Fruit fly (Drosophila melanogaster): ENCODE measurements around the gene Mur89F.

Gene Mur89F

dm6 chr3R:17121277-17121676 lies 80.7 kb downstream of the Mur89F start, which contains the start of gene CG42779:
Gene CG42779, plus strand, starts transcription at chr3R:17121577.
- TF ChIP-seq dmrt93B (GFP tag; optimal IDR thresholded peaks at IDR 0.05) (no peak), Dif (GFP tag; optimal IDR thresholded peaks at IDR 0.05; ENCODE audit: partially characterized antibody) (no peak), Sp1 (GFP tag; optimal IDR thresholded peaks at IDR 0.05) (no peak), h (GFP tag; optimal IDR thresholded peaks at IDR 0.05) (no peak), OdsH (GFP tag; optimal IDR thresholded peaks at IDR 0.05) (no peak), rgr (GFP tag; optimal IDR thresholded peaks at IDR 0.05) (no peak), ey (GFP tag; optimal IDR thresholded peaks at IDR 0.05) (no peak), CG9705 (GFP tag; optimal IDR thresholded peaks at IDR 0.05) (no peak), dl (GFP tag; optimal IDR thresholded peaks at IDR 0.05; ENCODE audit: insufficient read depth in 1 of 2, partially characterized antibody in 2 of 2) (no peak), Abd-B (GFP tag; optimal IDR thresholded peaks at IDR 0.05) (no peak), pan (optimal IDR thresholded peaks at IDR 0.05) (no peak), psq (GFP tag; optimal IDR thresholded peaks at IDR 0.05) (no peak), lola (GFP tag; optimal IDR thresholded peaks at IDR 0.05) (no peak), Jra (GFP tag; optimal IDR thresholded peaks at IDR 0.05) (no peak), CrebA (GFP tag; optimal IDR thresholded peaks at IDR 0.05; ENCODE audit: borderline replicate concordance) (no peak), HLH106 (tag; optimal IDR thresholded peaks at IDR 0.05) (no peak), jim (GFP tag; optimal IDR thresholded peaks at IDR 0.05) (no peak)

dm6 chr3R:17120165-17120564 lies 81.8 kb downstream of the Mur89F start, which contains the start of gene CG34278:
Gene CG34278, plus strand, starts transcription at chr3R:17120465.
- TF ChIP-seq Myc (optimal IDR thresholded peaks at IDR 0.05) (no peak), psq (GFP tag; optimal IDR thresholded peaks at IDR 0.05) (no peak), GATAd (GFP tag; optimal IDR thresholded peaks at IDR 0.05) (no peak), dsf (GFP tag; optimal IDR thresholded peaks at IDR 0.05; ENCODE audit: borderline replicate concordance) (no peak), CG32264 (GFP tag; optimal IDR thresholded peaks at IDR 0.05) (no peak), Abd-B (GFP tag; optimal IDR thresholded peaks at IDR 0.05) (no peak), br (GFP tag; optimal IDR thresholded peaks at IDR 0.05) (no peak), Vsx2 (GFP tag; optimal IDR thresholded peaks at IDR 0.05; ENCODE audit: partially characterized antibody) (no peak), Jra (GFP tag; optimal IDR thresholded peaks at IDR 0.05) (no peak), sage (GFP tag; optimal IDR thresholded peaks at IDR 0.05) (no peak), Hr83 (GFP tag; optimal IDR thresholded peaks at IDR 0.05; ENCODE audit: poor library complexity, severe bottlenecking) (no peak), CG9705 (GFP tag; optimal IDR thresholded peaks at IDR 0.05) (no peak), Hr78 (GFP tag; optimal IDR thresholded peaks at IDR 0.05) (no peak), jim (GFP tag; optimal IDR thresholded peaks at IDR 0.05) (no peak), Rel (GFP tag; optimal IDR thresholded peaks at IDR 0.05) (no peak), Rel (tag; optimal IDR thresholded peaks at IDR 0.05) (no peak), fru (GFP tag; optimal IDR thresholded peaks at IDR 0.05) (no peak), usp (GFP tag; optimal IDR thresholded peaks at IDR 0.05) (no peak), CrebA (GFP tag; optimal IDR thresholded peaks at IDR 0.05; ENCODE audit: borderline replicate concordance) (no peak), dmrt93B (GFP tag; optimal IDR thresholded peaks at IDR 0.05) (no peak), h (GFP tag; optimal IDR thresholded peaks at IDR 0.05) (no peak)

- TF ChIP-seq Mio (GFP tag; optimal IDR thresholded peaks at IDR 0.05) (no peak), Rel (GFP tag; optimal IDR thresholded peaks at IDR 0.05) (no peak), Rel (tag; optimal IDR thresholded peaks at IDR 0.05) (peak; percentile 22), CG32264 (GFP tag; optimal IDR thresholded peaks at IDR 0.05) (peak; percentile 15), usp (GFP tag; optimal IDR thresholded peaks at IDR 0.05) (no peak), pan (optimal IDR thresholded peaks at IDR 0.05) (no peak), Myc (optimal IDR thresholded peaks at IDR 0.05) (no peak), Dif (GFP tag; optimal IDR thresholded peaks at IDR 0.05; ENCODE audit: partially characterized antibody) (peak; percentile 59), dl (GFP tag; optimal IDR thresholded peaks at IDR 0.05; ENCODE audit: insufficient read depth in 1 of 2, partially characterized antibody in 2 of 2) (peak; percentile 29 to 60), foxo (GFP tag; optimal IDR thresholded peaks at IDR 0.05) (peak in 1 of 2 experiments; percentile 32), brk (GFP tag; optimal IDR thresholded peaks at IDR 0.05) (peak; percentile 38), Sp1 (GFP tag; optimal IDR thresholded peaks at IDR 0.05) (peak; percentile 39), br (GFP tag; optimal IDR thresholded peaks at IDR 0.05) (peak; percentile 12), lola (GFP tag; optimal IDR thresholded peaks at IDR 0.05) (peak; percentile 45), tai (GFP tag; optimal IDR thresholded peaks at IDR 0.05) (no peak), h (GFP tag; optimal IDR thresholded peaks at IDR 0.05) (no peak), CrebA (GFP tag; optimal IDR thresholded peaks at IDR 0.05; ENCODE audit: borderline replicate concordance) (peak; percentile 74), sage (GFP tag; optimal IDR thresholded peaks at IDR 0.05) (peak; percentile 73), Hr83 (GFP tag; optimal IDR thresholded peaks at IDR 0.05; ENCODE audit: poor library complexity, severe bottlenecking) (peak; percentile 45)
Observed at dm6 chr3R:17118917-17119378, 83.0 kb downstream of the Mur89F start.
